Fruit fly (Drosophila melanogaster) whole organism, embryonic: ENCODE data around the gene CG3679.

ENCODE experiments used
- Aef1 ChIP-seq: fragments of 200-800 bp; sonication (Bioruptor generic); IDR thresholded peaks from 3 replicates; pipeline ENCODE4 v1.3.6; 2022; ENCODE audit warnings: missing biosample characterization, missing genetic modification characterization
- Awh ChIP-seq: fragments of 200-800 bp; sonication (Bioruptor generic); IDR thresholded peaks from 2 replicates; pipeline ENCODE4, ENCODE4 v1.3.6; 2022; ENCODE audit warnings: missing biosample characterization, missing genetic modification characterization
- CG10366 ChIP-seq: fragments of 200-800 bp; sonication (Bioruptor generic); IDR thresholded peaks from 2 replicates; pipeline ENCODE4 v1.3.6; 2022; ENCODE audit warnings: missing biosample characterization, missing genetic modification characterization
- CG11695 ChIP-seq: fragments of 200-800 bp; sonication (Bioruptor generic); IDR thresholded peaks from 3 replicates; pipeline ENCODE4 v1.3.6; 2022; ENCODE audit warnings: missing biosample characterization, missing genetic modification characterization
- CG12219 ChIP-seq: fragments of 200-800 bp; sonication (Bioruptor generic); optimal IDR thresholded peaks from 3 replicates; lab custom pipeline; 2018; ENCODE audit warnings: missing biosample characterization, mild to moderate bottlenecking, missing genetic modification characterization
- CG13894 ChIP-seq: fragments of 200-800 bp; sonication (Bioruptor generic); optimal IDR thresholded peaks from 3 replicates; lab custom pipeline; 2018; ENCODE audit warnings: missing biosample characterization, mild to moderate bottlenecking, missing genetic modification characterization, moderate library complexity
- CG14441 ChIP-seq: fragments of 200-800 bp; sonication (Bioruptor generic); IDR thresholded peaks from 2 replicates; pipeline ENCODE4 v1.3.6; 2022; ENCODE audit warnings: missing biosample characterization, missing genetic modification characterization
- CG17612 ChIP-seq: fragments of 200-800 bp; sonication (Bioruptor generic); IDR thresholded peaks from 2 replicates; pipeline ENCODE4 v1.3.6; 2022; ENCODE audit warnings: missing biosample characterization, missing genetic modification characterization
- CG17912 ChIP-seq: fragments of 200-800 bp; sonication (Bioruptor generic); optimal IDR thresholded peaks from 2 replicates; lab custom pipeline; 2018; ENCODE audit warnings: missing biosample characterization, mild to moderate bottlenecking, missing genetic modification characterization
- CG31388 ChIP-seq: fragments of 200-800 bp; sonication (Bioruptor generic); optimal IDR thresholded peaks from 2 replicates; lab custom pipeline; 2016; ENCODE audit warnings: missing biosample characterization, missing genetic modification characterization
- CG42726 ChIP-seq: fragments of 200-800 bp; sonication (Bioruptor generic); IDR thresholded peaks from 2 replicates; pipeline ENCODE4 v1.3.6; 2022; ENCODE audit warnings: missing biosample characterization, missing genetic modification characterization; ENCODE audit not compliant: partially characterized antibody
- CG4404 ChIP-seq: fragments of 200-800 bp; sonication (Bioruptor generic); IDR thresholded peaks from 2 replicates; pipeline ENCODE4 v1.3.6; 2022; ENCODE audit warnings: missing biosample characterization, missing genetic modification characterization
- CG6175 ChIP-seq: fragments of 200-800 bp; sonication (Bioruptor generic); IDR thresholded peaks from 3 replicates; pipeline ENCODE4 v1.3.6; 2022; ENCODE audit warnings: missing biosample characterization, missing genetic modification characterization
- Dref ChIP-seq: fragments of 200-800 bp; sonication (Bioruptor generic); IDR thresholded peaks from 2 replicates; pipeline ENCODE4 v1.3.6; 2022; ENCODE audit warnings: missing biosample characterization, missing genetic modification characterization
- E2f1 ChIP-seq: fragments of 200-800 bp; sonication (Bioruptor generic); IDR thresholded peaks from 2 replicates; pipeline ENCODE4 v1.3.6; 2022; ENCODE audit warnings: missing biosample characterization, missing genetic modification characterization
- Ets65A ChIP-seq: fragments of 200-800 bp; sonication (Bioruptor generic); peaks from one replicate; lab custom pipeline; 2016; ENCODE audit warnings: missing biosample characterization, missing genetic modification characterization
- Fer3 ChIP-seq: fragments of 200-800 bp; sonication (Bioruptor generic); optimal IDR thresholded peaks from 2 replicates; lab custom pipeline; 2018; ENCODE audit warnings: missing biosample characterization, mild to moderate bottlenecking, missing genetic modification characterization, moderate library complexity
- HLH3B ChIP-seq: fragments of 200-800 bp; sonication (Bioruptor generic); IDR thresholded peaks from 2 replicates; pipeline ENCODE4 v1.3.6; 2022; ENCODE audit warnings: missing biosample characterization, missing genetic modification characterization
- Hr39 ChIP-seq: fragments of >200 bp; optimal IDR thresholded peaks from 2 replicates; lab custom pipeline; 2017
- NC2α ChIP-seq: fragments of 200-800 bp; sonication (Bioruptor generic); optimal IDR thresholded peaks from 2 replicates; lab custom pipeline; 2016; ENCODE audit warnings: missing biosample characterization, missing genetic modification characterization
- Nf-YC ChIP-seq: fragments of 200-800 bp; optimal IDR thresholded peaks from 3 replicates; lab custom pipeline; 2019; ENCODE audit warnings: missing biosample characterization, mild to moderate bottlenecking, missing genetic modification characterization, moderate library complexity
- NfI ChIP-seq: fragments of 200-800 bp; sonication (Bioruptor generic); optimal IDR thresholded peaks from 3 replicates; lab custom pipeline; 2018; ENCODE audit warnings: missing biosample characterization, mild to moderate bottlenecking, missing genetic modification characterization, moderate library complexity
- TFAM ChIP-seq: fragments of 200-800 bp; sonication (Bioruptor generic); optimal IDR thresholded peaks from 2 replicates; lab custom pipeline; 2017; ENCODE audit warnings: missing biosample characterization, missing genetic modification characterization, inconsistent platforms
- Trl ChIP-seq, 3 experiments: fragments of >200 bp in 2 of 3; fragments of 200-800 bp in 1 of 3; sonication (Bioruptor generic) in 1 of 3; optimal IDR thresholded peaks; 2 replicates in 1 of 3; 3 replicates in 2 of 3; lab custom pipeline; 2016 to 2017; ENCODE audit warnings: missing biosample characterization in 1 of 3, missing genetic modification characterization in 1 of 3
- YL-1 ChIP-seq: fragments of 200-800 bp; sonication (Bioruptor generic); optimal IDR thresholded peaks from 3 replicates; lab custom pipeline; 2017; ENCODE audit warnings: missing biosample characterization, mild to moderate bottlenecking, missing genetic modification characterization
- ab ChIP-seq: fragments of 200-800 bp; sonication (Bioruptor generic); optimal IDR thresholded peaks from 2 replicates; lab custom pipeline; 2016; ENCODE audit warnings: missing biosample characterization, missing genetic modification characterization
- aop ChIP-seq: fragments of 200-800 bp; sonication (Bioruptor generic); IDR thresholded peaks from 2 replicates; pipeline ENCODE4 v1.3.6; 2022; ENCODE audit warnings: missing biosample characterization, missing genetic modification characterization
- ara ChIP-seq: fragments of 200-800 bp; sonication (Bioruptor generic); IDR thresholded peaks from 2 replicates; pipeline ENCODE4 v1.3.6; 2022; ENCODE audit warnings: missing biosample characterization, missing genetic modification characterization
- bowl ChIP-seq: fragments of 200-800 bp; sonication (Bioruptor generic); IDR thresholded peaks from 2 replicates; pipeline ENCODE4 v1.3.6; 2022; ENCODE audit warnings: missing biosample characterization, missing genetic modification characterization
- bsh ChIP-seq, 2 experiments: fragments of 200-800 bp; sonication (Bioruptor generic); optimal IDR thresholded peaks; 2 replicates each; lab custom pipeline; 2017 to 2018; ENCODE audit warnings: mild to moderate bottlenecking in 2 of 2, missing biosample characterization in 2 of 2, missing genetic modification characterization in 2 of 2, moderate library complexity in 1 of 2
- cad ChIP-seq: fragments of >200 bp; optimal IDR thresholded peaks from 2 replicates; lab custom pipeline; 2017; ENCODE audit warnings: missing biosample characterization, missing genetic modification characterization
- cas ChIP-seq: fragments of 200-800 bp; sonication (Bioruptor generic); IDR thresholded peaks from 2 replicates; pipeline ENCODE4 v1.3.6; 2022; ENCODE audit warnings: missing biosample characterization, missing genetic modification characterization
- dati ChIP-seq: fragments of 200-800 bp; sonication (Bioruptor generic); IDR thresholded peaks from 2 replicates; pipeline ENCODE4 v1.3.6; 2022; ENCODE audit warnings: missing biosample characterization, missing genetic modification characterization
- emc ChIP-seq: fragments of 200-800 bp; sonication (Bioruptor generic); optimal IDR thresholded peaks from 2 replicates; lab custom pipeline; 2016; ENCODE audit warnings: missing biosample characterization, missing genetic modification characterization
- en ChIP-seq: fragments of 200-800 bp; sonication (Bioruptor generic); optimal IDR thresholded peaks from 2 replicates; lab custom pipeline; 2016; ENCODE audit warnings: missing biosample characterization, missing genetic modification characterization
- fd102C ChIP-seq: fragments of 200-800 bp; sonication (Bioruptor generic); optimal IDR thresholded peaks from 2 replicates; lab custom pipeline; 2018; ENCODE audit warnings: missing biosample characterization, mild to moderate bottlenecking, missing genetic modification characterization, moderate library complexity
- gro ChIP-seq: fragments of 200-800 bp; sonication (Bioruptor generic); optimal IDR thresholded peaks from 2 replicates; lab custom pipeline; 2016; ENCODE audit warnings: missing biosample characterization, missing genetic modification characterization
- ham ChIP-seq: fragments of 200-800 bp; sonication (Bioruptor generic); IDR thresholded peaks from 2 replicates; pipeline ENCODE4 v1.3.6; 2022; ENCODE audit warnings: missing biosample characterization, missing genetic modification characterization
- insv ChIP-seq, 2 experiments: fragments of 200-800 bp; sonication (Bioruptor generic); optimal IDR thresholded peaks; 3 replicates each; lab custom pipeline; 2016 to 2018; ENCODE audit warnings: missing biosample characterization in 2 of 2, missing genetic modification characterization in 2 of 2
- kay ChIP-seq: fragments of 200-800 bp; sonication (Bioruptor generic); optimal IDR thresholded peaks from 2 replicates; lab custom pipeline; 2016; ENCODE audit warnings: missing biosample characterization, missing genetic modification characterization
- luna ChIP-seq: fragments of 200-800 bp; sonication (Bioruptor generic); optimal IDR thresholded peaks from 2 replicates; lab custom pipeline; 2016; ENCODE audit warnings: missing biosample characterization, missing genetic modification characterization
- nau ChIP-seq: fragments of 200-800 bp; sonication (Bioruptor generic); optimal IDR thresholded peaks from 3 replicates; lab custom pipeline; 2017; ENCODE audit warnings: missing biosample characterization, mild to moderate bottlenecking, missing genetic modification characterization, missing genetic modification reagents
- pan ChIP-seq, 4 experiments: fragments of >200 bp in 3 of 4; fragments of 200-800 bp in 1 of 4; sonication (Bioruptor generic) in 1 of 4; optimal IDR thresholded peaks in 3 of 4; IDR thresholded peaks in 1 of 4; 2 replicates each; pipeline versions ENCODE4 v1.3.6 to Lab custom; 2017 to 2022; ENCODE audit warnings: missing biosample characterization in 2 of 4, missing genetic modification characterization in 2 of 4, mixed read lengths in 1 of 4
- ranshi ChIP-seq: fragments of 200-800 bp; sonication (Bioruptor generic); IDR thresholded peaks from 2 replicates; pipeline ENCODE4 v1.3.6; 2022; ENCODE audit warnings: missing biosample characterization, missing genetic modification characterization
- sd ChIP-seq: fragments of 200-800 bp; sonication (Bioruptor generic); optimal IDR thresholded peaks from 3 replicates; lab custom pipeline; 2018; ENCODE audit warnings: missing biosample characterization, mild to moderate bottlenecking, missing genetic modification characterization, moderate library complexity
- sens ChIP-seq: fragments of 200-800 bp; sonication (Bioruptor generic); peaks from one replicate; lab custom pipeline; 2016; ENCODE audit warnings: missing biosample characterization, missing genetic modification characterization
- tin ChIP-seq: fragments of 200-800 bp; sonication (Bioruptor generic); optimal IDR thresholded peaks from 3 replicates; lab custom pipeline; 2016; ENCODE audit warnings: missing biosample characterization, missing genetic modification characterization
- ttk ChIP-seq: fragments of 200-800 bp; sonication (Bioruptor generic); IDR thresholded peaks from 2 replicates; pipeline ENCODE4 v2.1.2; 2022; ENCODE audit warnings: missing biosample characterization, missing genetic modification characterization
- wdn ChIP-seq: fragments of 200-800 bp; sonication (Bioruptor generic); IDR thresholded peaks from 2 replicates; pipeline ENCODE4 v1.3.6; 2022; ENCODE audit warnings: missing biosample characterization, missing genetic modification characterization
- wek ChIP-seq: fragments of 200-800 bp; sonication (Bioruptor generic); optimal IDR thresholded peaks from 3 replicates; lab custom pipeline; 2018; ENCODE audit warnings: missing biosample characterization, mild to moderate bottlenecking, missing genetic modification characterization, moderate library complexity

The CG3679 gene

dm6 chrX:16332615-16333288 is 29.1 kb downstream of the CG3679 start (continued):
- TF ChIP-seq ham (peak; percentile 75), insv (GFP tag; optimal IDR thresholded peaks at IDR 0.05; lab: Kevin White, UChicago) (peak; percentile 18 to 77), ab (GFP tag; lab: Kevin White, UChicago) (peak; percentile 85), CG12219 (GFP tag; lab: Kevin White, UChicago) (peak; percentile 96), Ets65A (peak; percentile 99), Aef1 (GFP tag; lab: Robert Waterston, UW) (peak; percentile 91), ttk (GFP tag; lab: Robert Waterston, UW) (peak; percentile 90), kay (GFP tag; lab: Kevin White, UChicago) (peak; percentile 90), Dref (GFP tag; lab: Robert Waterston, UW) (0 out of 2 replicates have a peak, but pooled peaks have one; percentile 6), CG42726 (GFP tag; lab: Robert Waterston, UW) (no peak), cad (GFP tag; lab: Kevin White, UChicago) (no peak), Nf-YC (tag; lab: Kevin White, UChicago) (peak; percentile 89), CG11695 (peak; percentile 97), E2f1 (peak; percentile 90), wdn (GFP tag; lab: Robert Waterston, UW) (peak; percentile 88), emc (GFP tag; lab: Kevin White, UChicago) (peak; percentile 90), YL-1 (GFP tag; lab: Kevin White, UChicago) (peak; percentile 91), luna (GFP tag; lab: Kevin White, UChicago) (peak; percentile 87), fd102C (GFP tag; lab: Kevin White, UChicago) (peak; percentile 65), TFAM (GFP tag; lab: Kevin White, UChicago) (peak; percentile 75), dati (GFP tag; lab: Robert Waterston, UW) (0 out of 2 replicates have a peak, but pooled peaks have one; percentile 37), Trl (optimal IDR thresholded peaks at IDR 0.05; lab: Kevin White, UChicago) (peak; percentile 71 to 84), Trl (GFP tag; optimal IDR thresholded peaks at IDR 0.05; lab: Kevin White, UChicago) (peak; percentile 95), pan (optimal IDR thresholded peaks at IDR 0.05; lab: Kevin White, UChicago) (no peak), pan (GFP tag; optimal IDR thresholded peaks at IDR 0.05 in 1 of 2, IDR thresholded peaks at IDR 0.05 in 1 of 2) (peak in 1 of 2 experiments; percentile 92), Hr39 (lab: Kevin White, UChicago) (no peak), Fer3 (tag; lab: Kevin White, UChicago) (peak; percentile 96), tin (peak; percentile 93), Awh (GFP tag; lab: Robert Waterston, UW) (peak; percentile 86), ranshi (peak; percentile 86), NC2α (GFP tag; lab: Kevin White, UChicago) (peak; percentile 92), CG10366 (GFP tag; lab: Robert Waterston, UW) (peak; percentile 85), ara (GFP tag; lab: Robert Waterston, UW) (peak; percentile 92), cas (GFP tag; lab: Robert Waterston, UW) (peak; percentile 32; the same call in 1 of the 2 replicates), NfI (peak; percentile 96), CG6175 (GFP tag; lab: Robert Waterston, UW) (peak; percentile 78; the same call in 2 of the 3 replicates), CG4404 (GFP tag; lab: Robert Waterston, UW) (peak; percentile 92), wek (GFP tag; lab: Kevin White, UChicago) (peak; percentile 84), CG13894 (peak; percentile 97), nau (GFP tag; lab: Kevin White, UChicago) (peak; percentile 95), aop (GFP tag; lab: Robert Waterston, UW) (peak; percentile 43; the same call in 1 of the 2 replicates), bowl (GFP tag; lab: Robert Waterston, UW) (peak; percentile 83), sd (tag; lab: Kevin White, UChicago) (peak; percentile 90), CG17612 (peak; percentile 63), sens (GFP tag; lab: Kevin White, UChicago) (peak; percentile 99), CG31388 (GFP tag; lab: Kevin White, UChicago) (peak; percentile 73), HLH3B (peak; percentile 88), gro (GFP tag; lab: Kevin White, UChicago) (peak; percentile 97), CG14441 (GFP tag; lab: Robert Waterston, UW) (peak; percentile 92), en (peak; percentile 91), bsh (GFP tag; optimal IDR thresholded peaks at IDR 0.05; lab: Kevin White, UChicago) (peak; percentile 92 to 97), CG17912 (GFP tag; lab: Kevin White, UChicago) (peak; percentile 91)
